Worm (Caenorhabditis elegans): ENCODE results near the gene str-188.

ce11 chrV:9755725-9756124 lies 39.2 kb downstream of the str-188 start, which contains the start of gene F58E6.8:
- TF ChIP-seq ama-1 (optimal IDR thresholded peaks at IDR 0.05), result no peak
- no peak for TF ChIP-seq unc-62 (GFP tag; optimal IDR thresholded peaks at IDR 0.05 in 1 of 2)
- no peak for TF ChIP-seq unc-62 (tag; optimal IDR thresholded peaks at IDR 0.05)
- no peak for TF ChIP-seq nhr-25 (tag; optimal IDR thresholded peaks at IDR 0.05; ENCODE audit: borderline replicate concordance, insufficient read depth)
- TF ChIP-seq zip-11 (GFP tag; IDR thresholded peaks at IDR 0.05), result no peak
- TF ChIP-seq daf-12 (tag; optimal IDR thresholded peaks at IDR 0.05), result no peak
- no peak for TF ChIP-seq zfp-3 (GFP tag; conservative IDR thresholded peaks at IDR 0.05)
- TF ChIP-seq egl-27 (tag; optimal IDR thresholded peaks at IDR 0.05), result no peak
- no peak for TF ChIP-seq lin-38 (GFP tag; IDR thresholded peaks at IDR 0.05)

Measured in whole organism, L4 larva.